Fruit fly (Drosophila melanogaster): ENCODE results near the gene ATPsynE.
A peak's percentile ranks its signal among the peaks of the same experiment; 100 is the strongest.

ATPsynE gene

dm6 chr3R:14289958-14290835 lies 36.5 kb upstream of the ATPsynE start (continued):
- no peak for TF ChIP-seq CG6854 (GFP tag; optimal IDR thresholded peaks at IDR 0.05)
- TF ChIP-seq CG8119 (GFP tag; IDR thresholded peaks at IDR 0.05) = peak; percentile 68
- TF ChIP-seq achi (GFP tag; optimal IDR thresholded peaks at IDR 0.05) = peak; percentile 45
- TF ChIP-seq fkh (GFP tag; optimal IDR thresholded peaks at IDR 0.05) = peak; percentile 45
- no peak for TF ChIP-seq Hr38 (GFP tag; optimal IDR thresholded peaks at IDR 0.05)
- TF ChIP-seq CG10631 (GFP tag; optimal IDR thresholded peaks at IDR 0.05) = peak; percentile 44
- TF ChIP-seq net (GFP tag; optimal IDR thresholded peaks at IDR 0.05) = peak; percentile 39
- TF ChIP-seq spab (GFP tag; optimal IDR thresholded peaks at IDR 0.05) = peak; percentile 29
- TF ChIP-seq vri (GFP tag; optimal IDR thresholded peaks at IDR 0.05) = peak; percentile 82
- TF ChIP-seq CG10669 (GFP tag; optimal IDR thresholded peaks at IDR 0.05) = peak; percentile 33
- no peak for TF ChIP-seq CG7368 (GFP tag; optimal IDR thresholded peaks at IDR 0.05)
- TF ChIP-seq CG6792 (GFP tag; optimal IDR thresholded peaks at IDR 0.05) = peak; percentile 32
- peak; percentile 66 for TF ChIP-seq CG6276 (GFP tag; optimal IDR thresholded peaks at IDR 0.05)
- TF ChIP-seq Eip78C (GFP tag) = peak; percentile 90
- peak; percentile 57 for TF ChIP-seq Ets96B (tag; optimal IDR thresholded peaks at IDR 0.05)
- TF ChIP-seq pdm3 (GFP tag; optimal IDR thresholded peaks at IDR 0.05) = peak; percentile 64
- TF ChIP-seq Sox14 (GFP tag; optimal IDR thresholded peaks at IDR 0.05) = peak; percentile 39
- TF ChIP-seq fd85E (GFP tag; optimal IDR thresholded peaks at IDR 0.05) = no peak
- no peak for TF ChIP-seq CG11294 (GFP tag; IDR thresholded peaks at IDR 0.05)

dm6 chr3R:14291431-14291830 lies 35.3 kb upstream of the ATPsynE start:
- TF ChIP-seq Blimp-1 (GFP tag; optimal IDR thresholded peaks at IDR 0.05) = peak; percentile 66
- peak; percentile 70 for TF ChIP-seq CG9139 (GFP tag; optimal IDR thresholded peaks at IDR 0.05)
- TF ChIP-seq pdm3 (GFP tag; optimal IDR thresholded peaks at IDR 0.05) = peak; percentile 74
- TF ChIP-seq OdsH (GFP tag; optimal IDR thresholded peaks at IDR 0.05) = peak; percentile 82
- peak; percentile 49 for TF ChIP-seq dac (GFP tag; optimal IDR thresholded peaks at IDR 0.05)
- TF ChIP-seq CG31627 (GFP tag; optimal IDR thresholded peaks at IDR 0.05) = peak; percentile 69
- peak; percentile 85 for TF ChIP-seq CG6854 (GFP tag; optimal IDR thresholded peaks at IDR 0.05)
- TF ChIP-seq net (GFP tag; optimal IDR thresholded peaks at IDR 0.05) = peak; percentile 82
- TF ChIP-seq acj6 (GFP tag; optimal IDR thresholded peaks at IDR 0.05) = peak; percentile 80
- peak; percentile 49 for TF ChIP-seq Gug (GFP tag; IDR thresholded peaks at IDR 0.05)
- peak; percentile 73 for TF ChIP-seq CG11762 (GFP tag; optimal IDR thresholded peaks at IDR 0.05; ENCODE audit: insufficient read depth)
- TF ChIP-seq CG8632 (GFP tag; optimal IDR thresholded peaks at IDR 0.05) = peak; percentile 75
- TF ChIP-seq topi (GFP tag; optimal IDR thresholded peaks at IDR 0.05) = peak; percentile 78
- TF ChIP-seq fd85E (GFP tag; optimal IDR thresholded peaks at IDR 0.05) = peak; percentile 22
- TF ChIP-seq Smox (GFP tag; optimal IDR thresholded peaks at IDR 0.05) = peak; percentile 83
- no peak for TF ChIP-seq fkh (GFP tag; optimal IDR thresholded peaks at IDR 0.05)
- peak; percentile 81 for TF ChIP-seq spab (GFP tag; optimal IDR thresholded peaks at IDR 0.05)
- TF ChIP-seq svp (GFP tag) = peak; percentile 95
- peak; percentile 98 for TF ChIP-seq Eip78C (GFP tag)
- TF ChIP-seq Hr38 (GFP tag; optimal IDR thresholded peaks at IDR 0.05) = no peak
- TF ChIP-seq achi (GFP tag; optimal IDR thresholded peaks at IDR 0.05) = peak; percentile 79
- TF ChIP-seq Lpt (GFP tag; optimal IDR thresholded peaks at IDR 0.05) = peak; percentile 72
- TF ChIP-seq CG10631 (GFP tag; optimal IDR thresholded peaks at IDR 0.05) = peak; percentile 78
- peak; percentile 79; the same call in 2 of the 3 replicates for TF ChIP-seq CG6163 (GFP tag; IDR thresholded peaks at IDR 0.05)
- TF ChIP-seq CG11902 (GFP tag; optimal IDR thresholded peaks at IDR 0.05) = peak; percentile 49
- peak; percentile 73 for TF ChIP-seq CG4318 (GFP tag; optimal IDR thresholded peaks at IDR 0.05)
- peak; percentile 91 for TF ChIP-seq CG32006 (GFP tag; optimal IDR thresholded peaks at IDR 0.05)
- peak; percentile 79 for TF ChIP-seq Eip75B (GFP tag; optimal IDR thresholded peaks at IDR 0.05)
- peak; percentile 78 for TF ChIP-seq Sox14 (GFP tag; optimal IDR thresholded peaks at IDR 0.05)
- TF ChIP-seq CG6792 (GFP tag; optimal IDR thresholded peaks at IDR 0.05) = peak; percentile 77
- peak; percentile 78 to 80 for TF ChIP-seq salr (GFP tag; optimal IDR thresholded peaks at IDR 0.05)
- peak; percentile 87 for TF ChIP-seq CG3032 (tag; optimal IDR thresholded peaks at IDR 0.05)
- TF ChIP-seq CG8319 (GFP tag; optimal IDR thresholded peaks at IDR 0.05) = peak; percentile 51
- peak; percentile 84 for TF ChIP-seq Sox102F (GFP tag; optimal IDR thresholded peaks at IDR 0.05)
- TF ChIP-seq CG6276 (GFP tag; optimal IDR thresholded peaks at IDR 0.05) = peak; percentile 89
- peak; percentile 82 for TF ChIP-seq Hr4 (GFP tag; optimal IDR thresholded peaks at IDR 0.05)
- peak; percentile 93 for TF ChIP-seq CG15336 (GFP tag; IDR thresholded peaks at IDR 0.05)
- peak; percentile 80 for TF ChIP-seq vri (GFP tag; optimal IDR thresholded peaks at IDR 0.05)
- peak; percentile 60 for TF ChIP-seq Ets21C (GFP tag; optimal IDR thresholded peaks at IDR 0.05)
- peak; percentile 88 for TF ChIP-seq Met (GFP tag; optimal IDR thresholded peaks at IDR 0.05)
- peak; percentile 83 for TF ChIP-seq CG3919 (GFP tag; optimal IDR thresholded peaks at IDR 0.05)
- peak; percentile 59 for TF ChIP-seq CG11294 (GFP tag; IDR thresholded peaks at IDR 0.05)
- peak; percentile 83 for TF ChIP-seq CG10669 (GFP tag; optimal IDR thresholded peaks at IDR 0.05)
